Fruit fly (Drosophila melanogaster) whole organism, prepupa: ENCODE data around the gene hb.

ENCODE experiments used
- CG10669 ChIP-seq: fragments of 200-800 bp; sonication (Bioruptor generic); optimal IDR thresholded peaks from 3 replicates; lab custom pipeline; 2018; ENCODE audit warnings: missing biosample characterization, mild to moderate bottlenecking, missing genetic modification characterization, moderate library complexity
- CG11294 ChIP-seq: fragments of 200-800 bp; sonication (Bioruptor generic); IDR thresholded peaks from 2 replicates; pipeline ENCODE4 v1.3.6; 2022; ENCODE audit warnings: missing biosample characterization, missing genetic modification characterization
- CG4318 ChIP-seq: fragments of 200-800 bp; sonication (Bioruptor generic); optimal IDR thresholded peaks from 3 replicates; lab custom pipeline; 2017; ENCODE audit warnings: missing biosample characterization, mild to moderate bottlenecking, missing genetic modification characterization
- CG6276 ChIP-seq: fragments of 200-800 bp; sonication (Bioruptor generic); optimal IDR thresholded peaks from 2 replicates; lab custom pipeline; 2017; ENCODE audit warnings: missing biosample characterization, mild to moderate bottlenecking, missing genetic modification characterization
- CG6808 ChIP-seq: fragments of 200-800 bp; sonication (Bioruptor generic); optimal IDR thresholded peaks from 3 replicates; lab custom pipeline; 2017; ENCODE audit warnings: missing biosample characterization, missing genetic modification characterization, mild to moderate bottlenecking, moderate library complexity, missing genetic modification reagents
- CG8632 ChIP-seq: fragments of 200-800 bp; sonication (Bioruptor generic); optimal IDR thresholded peaks from 3 replicates; lab custom pipeline; 2016; ENCODE audit warnings: missing biosample characterization, missing genetic modification characterization
- Smox ChIP-seq: fragments of 200-800 bp; sonication (Bioruptor generic); optimal IDR thresholded peaks from 3 replicates; lab custom pipeline; 2016; ENCODE audit warnings: missing biosample characterization, missing genetic modification characterization
- dsx ChIP-seq: fragments of 200-800 bp; optimal IDR thresholded peaks from 3 replicates; lab custom pipeline; 2019; ENCODE audit warnings: missing biosample characterization, mild to moderate bottlenecking, missing genetic modification characterization, moderate library complexity; ENCODE audit not compliant: poor library complexity, severe bottlenecking
- fd59A ChIP-seq: fragments of 200-800 bp; sonication (Bioruptor generic); optimal IDR thresholded peaks from 2 replicates; lab custom pipeline; 2017; ENCODE audit warnings: missing biosample characterization, mild to moderate bottlenecking, missing genetic modification characterization, missing genetic modification reagents
- fkh ChIP-seq: fragments of 200-800 bp; sonication (Bioruptor generic); optimal IDR thresholded peaks from 3 replicates; lab custom pipeline; 2017; ENCODE audit warnings: missing biosample characterization, mild to moderate bottlenecking, missing genetic modification characterization, moderate library complexity
- pdm3 ChIP-seq: fragments of 200-800 bp; sonication (Bioruptor generic); optimal IDR thresholded peaks from 3 replicates; lab custom pipeline; 2016; ENCODE audit warnings: missing biosample characterization, missing genetic modification characterization
- spab ChIP-seq: fragments of 200-800 bp; sonication (Bioruptor generic); optimal IDR thresholded peaks from 2 replicates; lab custom pipeline; 2017; ENCODE audit warnings: missing biosample characterization, mild to moderate bottlenecking, missing genetic modification characterization, missing genetic modification reagents
- ss ChIP-seq, 2 experiments: fragments of 200-800 bp; sonication (Bioruptor generic); optimal IDR thresholded peaks; 2 replicates in 1 of 2; 3 replicates in 1 of 2; lab custom pipeline; 2017 to 2018; ENCODE audit warnings: mild to moderate bottlenecking in 2 of 2, missing biosample characterization in 2 of 2, missing genetic modification characterization in 2 of 2, moderate library complexity in 1 of 2
- topi ChIP-seq: fragments of 200-800 bp; sonication (Bioruptor generic); optimal IDR thresholded peaks from 3 replicates; lab custom pipeline; 2016; ENCODE audit warnings: missing biosample characterization, missing genetic modification characterization

DNA sequence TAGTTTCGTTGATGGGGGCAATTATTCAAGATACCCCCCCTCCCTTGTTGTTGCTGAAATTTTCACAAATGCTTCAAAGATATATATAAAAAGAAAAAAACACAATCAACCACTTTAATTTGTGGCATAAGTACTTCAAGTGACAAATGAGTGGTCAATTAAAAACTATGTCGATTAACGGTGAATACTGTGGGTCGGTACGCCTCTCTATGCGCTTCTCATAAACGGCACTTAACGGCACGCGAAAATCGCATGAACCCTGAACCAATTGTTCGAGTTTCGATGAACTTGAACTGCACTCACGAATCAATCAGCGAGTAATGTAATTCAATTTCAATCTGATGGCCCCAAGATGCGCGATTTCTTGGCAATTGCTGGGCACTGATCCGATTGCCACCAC, 42.5 kb upstream of the hb start:
- no peak for TF ChIP-seq pdm3 (GFP tag; lab: Kevin White, UChicago)
- no peak for TF ChIP-seq CG11294 (GFP tag; lab: Robert Waterston, UW)
- TF ChIP-seq spab (GFP tag; lab: Kevin White, UChicago) = no peak
- TF ChIP-seq CG10669 (GFP tag; lab: Kevin White, UChicago) = no peak
- TF ChIP-seq Smox (GFP tag; lab: Kevin White, UChicago) = no peak
- no peak for TF ChIP-seq topi (GFP tag; lab: Kevin White, UChicago)
- no peak for TF ChIP-seq CG4318 (GFP tag; lab: Kevin White, UChicago)
- no peak for TF ChIP-seq ss (GFP tag; optimal IDR thresholded peaks at IDR 0.05; lab: Kevin White, UChicago)
- TF ChIP-seq fkh (GFP tag; lab: Kevin White, UChicago) = no peak
- TF ChIP-seq CG6276 (GFP tag; lab: Kevin White, UChicago) = no peak
- no peak for TF ChIP-seq CG8632 (GFP tag; lab: Kevin White, UChicago)
- TF ChIP-seq fd59A (GFP tag; lab: Kevin White, UChicago) = no peak
- TF ChIP-seq CG6808 = no peak
- TF ChIP-seq dsx = no peak
